Fruit fly (Drosophila melanogaster) whole organism, embryonic: ENCODE data around the gene AP-1mu.

Experiments
- Abd-B ChIP-seq: fragments of 200-800 bp; sonication (Bioruptor generic); optimal IDR thresholded peaks from 2 replicates; lab custom pipeline; 2018; ENCODE audit warnings: missing biosample characterization, mild to moderate bottlenecking, missing genetic modification characterization, moderate library complexity
- Ada2b ChIP-seq: fragments of 200-800 bp; sonication (Bioruptor generic); IDR thresholded peaks from 2 replicates; pipeline ENCODE4 v1.3.6; 2022; ENCODE audit warnings: missing biosample characterization, missing genetic modification characterization
- Adf1 ChIP-seq: fragments of 200-800 bp; sonication (Bioruptor generic); IDR thresholded peaks from 2 replicates; pipeline ENCODE4 v1.3.6; 2022; ENCODE audit warnings: missing biosample characterization, missing genetic modification characterization
- Atf3 ChIP-seq: fragments of 200-800 bp; sonication (Bioruptor generic); optimal IDR thresholded peaks from 3 replicates; lab custom pipeline; 2016; ENCODE audit warnings: missing biosample characterization, missing genetic modification characterization
- B-H1 ChIP-seq: fragments of 200-800 bp; sonication (Bioruptor generic); IDR thresholded peaks from 3 replicates; pipeline ENCODE4 v1.3.6; 2022; ENCODE audit warnings: missing biosample characterization, missing genetic modification characterization
- CG10209 ChIP-seq: fragments of 200-800 bp; sonication (Bioruptor generic); optimal IDR thresholded peaks from 3 replicates; lab custom pipeline; 2017; ENCODE audit warnings: missing biosample characterization, mild to moderate bottlenecking, missing genetic modification characterization, missing genetic modification reagents
- CG11093 ChIP-seq: fragments of 200-800 bp; sonication (Bioruptor generic); IDR thresholded peaks from 3 replicates; pipeline ENCODE4 v1.3.6; 2022; ENCODE audit warnings: missing biosample characterization, missing genetic modification characterization
- CG13296 ChIP-seq: fragments of 200-800 bp; sonication (Bioruptor generic); optimal IDR thresholded peaks from 3 replicates; lab custom pipeline; 2018; ENCODE audit warnings: missing biosample characterization, mild to moderate bottlenecking, missing genetic modification characterization
- CG13624 ChIP-seq: fragments of 200-800 bp; sonication (Bioruptor generic); optimal IDR thresholded peaks from 2 replicates; lab custom pipeline; 2016; ENCODE audit warnings: missing biosample characterization, missing genetic modification characterization
- CG14860 ChIP-seq: fragments of 200-800 bp; sonication (Bioruptor generic); IDR thresholded peaks from 3 replicates; pipeline ENCODE4 v1.3.6; 2022; ENCODE audit warnings: missing biosample characterization, missing genetic modification characterization; ENCODE audit not compliant: partially characterized antibody
- CG15514 ChIP-seq: fragments of 200-800 bp; sonication (Bioruptor generic); optimal IDR thresholded peaks from 3 replicates; lab custom pipeline; 2017; ENCODE audit warnings: missing biosample characterization, missing genetic modification characterization, mild to moderate bottlenecking, moderate library complexity, missing genetic modification reagents
- CG1602 ChIP-seq: fragments of 200-800 bp; sonication (Bioruptor generic); optimal IDR thresholded peaks from 3 replicates; lab custom pipeline; 2016; ENCODE audit warnings: missing biosample characterization, missing genetic modification characterization
- CG18476 ChIP-seq: fragments of 200-800 bp; sonication (Bioruptor generic); optimal IDR thresholded peaks from 2 replicates; lab custom pipeline; 2016; ENCODE audit warnings: missing biosample characterization, mild to moderate bottlenecking, missing genetic modification characterization
- CG32772 ChIP-seq: fragments of 200-800 bp; sonication (Bioruptor generic); IDR thresholded peaks from 2 replicates; pipeline ENCODE4 v1.3.6; 2022; ENCODE audit warnings: missing biosample characterization, missing genetic modification characterization
- CG33213 ChIP-seq: fragments of 200-800 bp; sonication (Bioruptor generic); optimal IDR thresholded peaks from 3 replicates; lab custom pipeline; 2016; ENCODE audit warnings: missing biosample characterization, missing genetic modification characterization
- CG3407 ChIP-seq: fragments of 200-800 bp; sonication (Bioruptor generic); optimal IDR thresholded peaks from 2 replicates; lab custom pipeline; 2018; ENCODE audit warnings: missing biosample characterization, mild to moderate bottlenecking, missing genetic modification characterization
- CG3995 ChIP-seq: fragments of 200-800 bp; sonication (Bioruptor generic); optimal IDR thresholded peaks from 3 replicates; lab custom pipeline; 2016; ENCODE audit warnings: missing biosample characterization, missing genetic modification characterization
- CG4707 ChIP-seq: fragments of 200-800 bp; sonication (Bioruptor generic); optimal IDR thresholded peaks from 2 replicates; lab custom pipeline; 2018; ENCODE audit warnings: missing biosample characterization, mild to moderate bottlenecking, missing genetic modification characterization, moderate library complexity
- CG6254 ChIP-seq: fragments of 200-800 bp; sonication (Bioruptor generic); optimal IDR thresholded peaks from 3 replicates; lab custom pipeline; 2017; ENCODE audit warnings: mild to moderate bottlenecking, missing biosample characterization, missing genetic modification reagents, missing genetic modification characterization
- CG7987 ChIP-seq: fragments of 200-800 bp; sonication (Bioruptor generic); optimal IDR thresholded peaks from 2 replicates; lab custom pipeline; 2018; ENCODE audit warnings: missing biosample characterization, mild to moderate bottlenecking, missing genetic modification characterization, moderate library complexity
- Hand ChIP-seq: fragments of 200-800 bp; sonication (Bioruptor generic); optimal IDR thresholded peaks from 2 replicates; lab custom pipeline; 2017; ENCODE audit warnings: mild to moderate bottlenecking, missing biosample characterization, missing genetic modification reagents, missing genetic modification characterization
- Hsf ChIP-seq: fragments of 200-800 bp; sonication (Bioruptor generic); optimal IDR thresholded peaks from 3 replicates; lab custom pipeline; 2016; ENCODE audit warnings: missing biosample characterization, missing genetic modification characterization
- Max ChIP-seq: fragments of 200-800 bp; sonication (Bioruptor generic); optimal IDR thresholded peaks from 2 replicates; lab custom pipeline; 2016; ENCODE audit warnings: missing biosample characterization, mild to moderate bottlenecking, missing genetic modification characterization
- Myb ChIP-seq: fragments of 200-800 bp; sonication (Bioruptor generic); optimal IDR thresholded peaks from 2 replicates; lab custom pipeline; 2016; ENCODE audit warnings: missing biosample characterization, missing genetic modification characterization
- NC2β ChIP-seq: fragments of 200-800 bp; sonication (Bioruptor generic); optimal IDR thresholded peaks from 2 replicates; lab custom pipeline; 2016; ENCODE audit warnings: missing biosample characterization, missing genetic modification characterization
- NFAT ChIP-seq: fragments of 200-800 bp; sonication (Bioruptor generic); IDR thresholded peaks from 2 replicates; pipeline ENCODE4 v1.3.6; 2022; ENCODE audit warnings: missing biosample characterization, missing genetic modification characterization
- Oaz ChIP-seq: fragments of 200-800 bp; sonication (Bioruptor generic); IDR thresholded peaks from 2 replicates; pipeline ENCODE4 v1.3.6; 2022; ENCODE audit warnings: missing biosample characterization, missing genetic modification characterization
- PHDP ChIP-seq: fragments of 200-800 bp; sonication (Bioruptor generic); optimal IDR thresholded peaks from 3 replicates; lab custom pipeline; 2018; ENCODE audit warnings: missing biosample characterization, mild to moderate bottlenecking, missing genetic modification characterization, moderate library complexity
- Ravus ChIP-seq: fragments of 200-800 bp; sonication (Bioruptor generic); IDR thresholded peaks from 2 replicates; pipeline ENCODE4 v1.3.6; 2022; ENCODE audit warnings: missing biosample characterization, missing genetic modification characterization
- Six4 ChIP-seq: fragments of 200-800 bp; sonication (Bioruptor generic); optimal IDR thresholded peaks from 2 replicates; lab custom pipeline; 2016; ENCODE audit warnings: missing biosample characterization, missing genetic modification characterization
- Ssrp ChIP-seq: fragments of 200-800 bp; sonication (Bioruptor generic); optimal IDR thresholded peaks from 2 replicates; lab custom pipeline; 2018; ENCODE audit warnings: missing biosample characterization, mild to moderate bottlenecking, missing genetic modification characterization, moderate library complexity
- amos ChIP-seq: fragments of 200-800 bp; sonication (Bioruptor generic); IDR thresholded peaks from 2 replicates; pipeline ENCODE4 v1.3.6; 2022; ENCODE audit warnings: missing biosample characterization, missing genetic modification characterization; ENCODE audit not compliant: partially characterized antibody
- az2 ChIP-seq: fragments of 200-800 bp; sonication (Bioruptor generic); optimal IDR thresholded peaks from 3 replicates; lab custom pipeline; 2016; ENCODE audit warnings: missing biosample characterization, missing genetic modification characterization
- bab2 ChIP-seq: fragments of 200-800 bp; sonication (Bioruptor generic); optimal IDR thresholded peaks from 2 replicates; lab custom pipeline; 2016; ENCODE audit warnings: missing biosample characterization, missing genetic modification characterization
- bowl ChIP-seq: fragments of 200-800 bp; sonication (Bioruptor generic); IDR thresholded peaks from 2 replicates; pipeline ENCODE4 v1.3.6; 2022; ENCODE audit warnings: missing biosample characterization, missing genetic modification characterization
- chm ChIP-seq: fragments of 200-800 bp; sonication (Bioruptor generic); IDR thresholded peaks from 2 replicates; pipeline ENCODE4 v1.3.6; 2022; ENCODE audit warnings: missing biosample characterization, missing genetic modification characterization
- eve ChIP-seq, 2 experiments: fragments of >200 bp; optimal IDR thresholded peaks; 2 replicates each; lab custom pipeline; 2017; ENCODE audit warnings: missing biosample characterization in 2 of 2, missing genetic modification characterization in 2 of 2
- grn ChIP-seq: fragments of 200-800 bp; sonication (Bioruptor generic); optimal IDR thresholded peaks from 3 replicates; lab custom pipeline; 2017; ENCODE audit warnings: missing biosample characterization, missing genetic modification characterization
- insv ChIP-seq, 2 experiments: fragments of 200-800 bp; sonication (Bioruptor generic); optimal IDR thresholded peaks; 3 replicates each; lab custom pipeline; 2016 to 2018; ENCODE audit warnings: missing biosample characterization in 2 of 2, missing genetic modification characterization in 2 of 2
- inv ChIP-seq: fragments of 200-800 bp; sonication (Bioruptor generic); IDR thresholded peaks from 2 replicates; pipeline ENCODE4 v1.3.6; 2022; ENCODE audit warnings: missing biosample characterization, missing genetic modification characterization; ENCODE audit not compliant: partially characterized antibody
- jumu ChIP-seq: fragments of 200-800 bp; sonication (Bioruptor generic); optimal IDR thresholded peaks from 3 replicates; lab custom pipeline; 2016; ENCODE audit warnings: missing biosample characterization, missing genetic modification characterization
- ken ChIP-seq: fragments of 200-800 bp; sonication (Bioruptor generic); IDR thresholded peaks from 3 replicates; pipeline ENCODE4 v1.3.6; 2022; ENCODE audit warnings: missing biosample characterization, missing genetic modification characterization
- onecut ChIP-seq: fragments of 200-800 bp; sonication (Bioruptor generic); IDR thresholded peaks from 2 replicates; pipeline ENCODE4 v1.3.6; 2022; ENCODE audit warnings: missing biosample characterization, missing genetic modification characterization
- pros ChIP-seq: fragments of 200-800 bp; sonication (Bioruptor generic); optimal IDR thresholded peaks from 3 replicates; lab custom pipeline; 2019; ENCODE audit warnings: missing biosample characterization, mild to moderate bottlenecking, missing genetic modification characterization, moderate library complexity
- psq ChIP-seq: fragments of 200-800 bp; sonication (Bioruptor generic); optimal IDR thresholded peaks from 2 replicates; lab custom pipeline; 2017; ENCODE audit warnings: missing biosample characterization, missing genetic modification characterization
- repo ChIP-seq: fragments of 200-800 bp; sonication (Bioruptor generic); optimal IDR thresholded peaks from 2 replicates; lab custom pipeline; 2016; ENCODE audit warnings: missing biosample characterization, missing genetic modification characterization
- ro ChIP-seq: fragments of 200-800 bp; sonication (Bioruptor generic); IDR thresholded peaks from 2 replicates; pipeline ENCODE4 v1.3.6; 2022; ENCODE audit warnings: missing biosample characterization, missing genetic modification characterization
- tin ChIP-seq: fragments of 200-800 bp; sonication (Bioruptor generic); optimal IDR thresholded peaks from 3 replicates; lab custom pipeline; 2016; ENCODE audit warnings: missing biosample characterization, missing genetic modification characterization
- trem ChIP-seq: fragments of 200-800 bp; optimal IDR thresholded peaks from 3 replicates; lab custom pipeline; 2019; ENCODE audit warnings: missing biosample characterization, mild to moderate bottlenecking, missing genetic modification characterization, moderate library complexity
- ttk ChIP-seq: fragments of 200-800 bp; sonication (Bioruptor generic); IDR thresholded peaks from 2 replicates; pipeline ENCODE4 v2.1.2; 2022; ENCODE audit warnings: missing biosample characterization, missing genetic modification characterization
- unc-4 ChIP-seq: fragments of 200-800 bp; sonication (Bioruptor generic); IDR thresholded peaks from 2 replicates; pipeline ENCODE4 v1.3.6; 2022; ENCODE audit warnings: missing biosample characterization, missing genetic modification characterization; ENCODE audit not compliant: partially characterized antibody
- vnd ChIP-seq: fragments of 200-800 bp; sonication (Bioruptor generic); IDR thresholded peaks from 3 replicates; pipeline ENCODE4 v1.3.6; 2022; ENCODE audit warnings: missing biosample characterization, missing genetic modification characterization; ENCODE audit not compliant: partially characterized antibody

AP-1mu gene

DNA sequence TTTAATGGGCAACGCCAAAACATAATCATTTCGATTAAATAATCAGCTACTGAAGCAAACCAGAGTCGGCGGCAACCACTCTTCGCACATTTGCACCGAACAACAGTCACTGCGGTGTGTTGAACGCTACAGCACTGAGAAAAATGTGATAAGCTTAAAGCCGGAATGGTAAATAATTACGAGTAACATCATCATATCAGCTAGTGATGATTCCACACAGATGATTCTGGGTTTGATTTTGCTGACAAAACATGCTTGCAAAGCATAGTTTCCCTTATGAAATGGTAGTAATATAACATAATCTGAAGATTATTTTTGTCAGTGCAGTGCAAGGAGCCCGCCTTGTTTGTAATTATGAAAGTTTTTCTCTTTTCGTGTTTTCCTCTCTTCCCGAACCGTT is 38.8 kb upstream of the AP-1mu start (continued):
- TF ChIP-seq insv (GFP tag; optimal IDR thresholded peaks at IDR 0.05; lab: Kevin White, UChicago) (no peak), B-H1 (no peak), CG13296 (GFP tag; lab: Kevin White, UChicago) (no peak), amos (GFP tag; lab: Robert Waterston, UW) (no peak), CG11093 (GFP tag; lab: Robert Waterston, UW) (no peak), CG14860 (GFP tag; lab: Robert Waterston, UW) (no peak), NC2β (peak; percentile 40), Ravus (GFP tag; lab: Robert Waterston, UW) (no peak), CG10209 (GFP tag; lab: Kevin White, UChicago) (peak; percentile 58), CG7987 (GFP tag; lab: Kevin White, UChicago) (no peak), eve (GFP tag; optimal IDR thresholded peaks at IDR 0.05; lab: Kevin White, UChicago) (peak in 1 of 2 experiments; percentile 85), ttk (GFP tag; lab: Robert Waterston, UW) (no peak), Atf3 (GFP tag; lab: Kevin White, UChicago) (peak; percentile 51), tin (GFP tag; lab: Kevin White, UChicago) (peak; percentile 64), CG32772 (GFP tag; lab: Robert Waterston, UW) (0 out of 2 replicates have a peak, but pooled peaks have one; percentile 19), ken (GFP tag; lab: Robert Waterston, UW) (no peak; the same call in 2 of the 3 replicates), Hand (no peak), bab2 (GFP tag; lab: Kevin White, UChicago) (no peak), Six4 (GFP tag; lab: Kevin White, UChicago) (no peak), Ssrp (tag; lab: Kevin White, UChicago) (peak; percentile 65), Max (GFP tag; lab: Kevin White, UChicago) (no peak), CG3407 (GFP tag; lab: Kevin White, UChicago) (peak; percentile 54), CG4707 (GFP tag; lab: Kevin White, UChicago) (peak; percentile 42), trem (peak; percentile 35), psq (no peak), Hsf (peak; percentile 36), CG13624 (GFP tag; lab: Kevin White, UChicago) (no peak), chm (GFP tag; lab: Robert Waterston, UW) (peak; percentile 49; the same call in 1 of the 2 replicates), repo (GFP tag; lab: Kevin White, UChicago) (no peak), CG1602 (GFP tag; lab: Kevin White, UChicago) (peak; percentile 49), CG15514 (GFP tag; lab: Kevin White, UChicago) (no peak), CG33213 (GFP tag; lab: Kevin White, UChicago) (no peak), NFAT (GFP tag; lab: Robert Waterston, UW) (no peak), jumu (peak; percentile 50), vnd (no peak), Abd-B (peak; percentile 38), Ada2b (no peak; the same call in 1 of the 2 replicates), inv (GFP tag; lab: Robert Waterston, UW) (no peak), CG3995 (GFP tag; lab: Kevin White, UChicago) (no peak), unc-4 (GFP tag; lab: Robert Waterston, UW) (no peak), az2 (GFP tag; lab: Kevin White, UChicago) (peak; percentile 59), pros (GFP tag; lab: Kevin White, UChicago) (no peak), Myb (no peak), CG18476 (GFP tag; lab: Kevin White, UChicago) (no peak), ro (GFP tag; lab: Robert Waterston, UW) (no peak), grn (GFP tag; lab: Kevin White, UChicago) (no peak), Oaz (GFP tag; lab: Robert Waterston, UW) (no peak), onecut (GFP tag; lab: Robert Waterston, UW) (peak; percentile 33; the same call in 1 of the 2 replicates), bowl (GFP tag; lab: Robert Waterston, UW) (no peak), CG6254 (peak; percentile 50), Adf1 (GFP tag; lab: Robert Waterston, UW) (no peak), PHDP (peak; percentile 43)
